Fruit fly (Drosophila melanogaster) whole organism, pupa: ENCODE data around the gene CG8001.

Experiments
- CG10348 ChIP-seq: fragments of 200-800 bp; sonication (Bioruptor generic); IDR thresholded peaks from 2 replicates; pipeline ENCODE4 v1.3.6; 2022; ENCODE audit warnings: missing biosample characterization, missing genetic modification characterization
- CG12605 ChIP-seq: fragments of 200-800 bp; sonication (Bioruptor generic); IDR thresholded peaks from 2 replicates; pipeline ENCODE4 v1.3.6; 2022; ENCODE audit warnings: missing biosample characterization, missing genetic modification characterization
- CG13204 ChIP-seq: fragments of 200-800 bp; sonication (Bioruptor generic); optimal IDR thresholded peaks from 2 replicates; lab custom pipeline; 2018; ENCODE audit warnings: missing biosample characterization, mild to moderate bottlenecking, missing genetic modification characterization, moderate library complexity
- CG14655 ChIP-seq: fragments of 200-800 bp; sonication (Bioruptor generic); optimal IDR thresholded peaks from 3 replicates; lab custom pipeline; 2017; ENCODE audit warnings: mild to moderate bottlenecking, missing biosample characterization, missing genetic modification reagents, missing genetic modification characterization
- CG17806 ChIP-seq: fragments of 200-800 bp; sonication (Bioruptor generic); optimal IDR thresholded peaks from 2 replicates; lab custom pipeline; 2018; ENCODE audit warnings: missing biosample characterization, mild to moderate bottlenecking, missing genetic modification characterization, moderate library complexity
- CG34367 ChIP-seq: fragments of 200-800 bp; sonication (Bioruptor generic); optimal IDR thresholded peaks from 2 replicates; lab custom pipeline; 2018; ENCODE audit warnings: missing biosample characterization, mild to moderate bottlenecking, missing genetic modification characterization
- CG8159 ChIP-seq: fragments of 200-800 bp; sonication (Bioruptor generic); optimal IDR thresholded peaks from 3 replicates; lab custom pipeline; 2018; ENCODE audit warnings: missing biosample characterization, mild to moderate bottlenecking, missing genetic modification characterization, moderate library complexity
- Ets98B ChIP-seq: fragments of 200-800 bp; sonication (Bioruptor generic); IDR thresholded peaks from 2 replicates; pipeline ENCODE4 v1.3.6; 2022; ENCODE audit warnings: missing biosample characterization, missing genetic modification characterization
- Snoo ChIP-seq: fragments of 200-800 bp; sonication (Bioruptor generic); optimal IDR thresholded peaks from 3 replicates; lab custom pipeline; 2017; ENCODE audit warnings: missing biosample characterization, mild to moderate bottlenecking, missing genetic modification characterization, inconsistent platforms
- rn ChIP-seq: fragments of 200-800 bp; sonication (Bioruptor generic); IDR thresholded peaks from 2 replicates; pipeline ENCODE4 v1.3.6; 2022; ENCODE audit warnings: missing biosample characterization, missing genetic modification characterization

dm6 chr3L:1802802-1803201 is 46.8 kb downstream of the CG8001 start, which contains the start of the genes JTBR and CG42676:
- no peak for TF ChIP-seq rn (GFP tag; lab: Robert Waterston, UW)
- no peak for TF ChIP-seq Ets98B (GFP tag; lab: Robert Waterston, UW)
- no peak for TF ChIP-seq CG8159 (tag; lab: Kevin White, UChicago)
- no peak for TF ChIP-seq CG12605 (GFP tag; lab: Robert Waterston, UW)
- TF ChIP-seq CG17806 (tag; lab: Kevin White, UChicago), result no peak
- TF ChIP-seq CG14655 (GFP tag; lab: Kevin White, UChicago), result no peak
- no peak for TF ChIP-seq CG34367 (tag; lab: Kevin White, UChicago)
- no peak for TF ChIP-seq Snoo (tag; lab: Kevin White, UChicago)
- no peak for TF ChIP-seq CG13204 (GFP tag; lab: Kevin White, UChicago)
- TF ChIP-seq CG10348 (GFP tag; lab: Robert Waterston, UW), result no peak
